Worm (Caenorhabditis elegans) whole organism, late embryonic: ENCODE results near the gene icl-1.

Experiments used
- F13H6.1 ChIP-seq: sonication (generic microtip); optimal IDR thresholded peaks from 2 replicates; lab custom pipeline; 2016; ENCODE audit warnings: missing genetic modification characterization, missing compliant biosample characterization
- K02D7.2 ChIP-seq: sonication (generic microtip); optimal IDR thresholded peaks from 2 replicates; lab custom pipeline; 2017; ENCODE audit warnings: mild to moderate bottlenecking, missing genetic modification characterization, missing compliant biosample characterization
- K09A11.1 ChIP-seq: sonication (generic microtip); optimal IDR thresholded peaks from 2 replicates; lab custom pipeline; 2017; ENCODE audit warnings: antibody characterized with exemption, mild to moderate bottlenecking, missing genetic modification characterization, missing compliant biosample characterization; ENCODE audit not compliant: insufficient read depth
- T23F11.4 ChIP-seq: fragments of 200-800 bp; sonication (Bioruptor generic); optimal IDR thresholded peaks from 2 replicates; lab custom pipeline; 2018; ENCODE audit warnings: mild to moderate bottlenecking, missing genetic modification characterization, missing compliant biosample characterization
- ceh-19 ChIP-seq: fragments of 200-800 bp; sonication (Bioruptor generic); optimal IDR thresholded peaks from 2 replicates; lab custom pipeline; 2018; ENCODE audit warnings: mild to moderate bottlenecking, missing genetic modification characterization, missing compliant biosample characterization
- ceh-2 ChIP-seq: sonication (generic microtip); optimal IDR thresholded peaks from 2 replicates; lab custom pipeline; 2016; ENCODE audit warnings: missing genotype, missing genetic modification characterization, missing compliant biosample characterization
- ceh-31 ChIP-seq: sonication (generic microtip); optimal IDR thresholded peaks from 2 replicates; lab custom pipeline; 2016; ENCODE audit warnings: missing genetic modification characterization, missing compliant biosample characterization
- ceh-48 ChIP-seq: sonication (generic microtip); optimal IDR thresholded peaks from 2 replicates; lab custom pipeline; 2016; ENCODE audit warnings: missing genetic modification characterization, inconsistent platforms, missing compliant biosample characterization
- ceh-6 ChIP-seq: fragments of 200-800 bp; sonication (Bioruptor generic); optimal IDR thresholded peaks from 2 replicates; lab custom pipeline; 2018; ENCODE audit warnings: mild to moderate bottlenecking, missing genetic modification characterization, missing compliant biosample characterization
- ceh-9 ChIP-seq: sonication (generic microtip); optimal IDR thresholded peaks from 2 replicates; lab custom pipeline; 2016; ENCODE audit warnings: mild to moderate bottlenecking, missing genetic modification characterization, inconsistent platforms, missing compliant biosample characterization
- che-1 ChIP-seq: sonication (generic microtip); optimal IDR thresholded peaks from 2 replicates; lab custom pipeline; 2016; ENCODE audit warnings: mild to moderate bottlenecking, missing genetic modification characterization, missing compliant biosample characterization
- elt-4 ChIP-seq: sonication (generic microtip); optimal IDR thresholded peaks from 2 replicates; lab custom pipeline; 2016; ENCODE audit warnings: missing genetic modification characterization, missing compliant biosample characterization
- eyg-1 ChIP-seq: sonication (generic microtip); optimal IDR thresholded peaks from 2 replicates; lab custom pipeline; 2016; ENCODE audit warnings: missing genotype, missing genetic modification characterization, missing compliant biosample characterization
- fax-1 ChIP-seq: sonication (generic microtip); optimal IDR thresholded peaks from 2 replicates; lab custom pipeline; 2016; ENCODE audit warnings: missing genotype, missing genetic modification characterization, missing compliant biosample characterization
- fkh-10 ChIP-seq: fragments of 150-350 bp; optimal IDR thresholded peaks from 2 replicates; lab custom pipeline; 2014; ENCODE audit warnings: missing biosample characterization, missing genetic modification reagents, missing genetic modification characterization
- gmeb-2 ChIP-seq: sonication (generic microtip); optimal IDR thresholded peaks from 2 replicates; lab custom pipeline; 2016; ENCODE audit warnings: missing genetic modification characterization, inconsistent platforms, missing compliant biosample characterization
- hlh-13 ChIP-seq: fragments of 200-800 bp; sonication (Bioruptor generic); optimal IDR thresholded peaks from 2 replicates; lab custom pipeline; 2018; ENCODE audit warnings: mild to moderate bottlenecking, missing genetic modification characterization, missing compliant biosample characterization
- hlh-6 ChIP-seq: sonication (generic microtip); optimal IDR thresholded peaks from 2 replicates; lab custom pipeline; 2016; ENCODE audit warnings: missing genotype, missing genetic modification characterization, missing compliant biosample characterization
- hlh-8 ChIP-seq: sonication (generic microtip); optimal IDR thresholded peaks from 2 replicates; lab custom pipeline; 2016; ENCODE audit warnings: missing genotype, missing genetic modification characterization, missing compliant biosample characterization
- lin-11 ChIP-seq: fragments of 200-800 bp; sonication (Bioruptor generic); optimal IDR thresholded peaks from 2 replicates; lab custom pipeline; 2018; ENCODE audit warnings: mild to moderate bottlenecking, missing genetic modification characterization, missing compliant biosample characterization
- mec-3 ChIP-seq: sonication (generic microtip); optimal IDR thresholded peaks from 2 replicates; lab custom pipeline; 2016; ENCODE audit warnings: borderline replicate concordance, missing genetic modification characterization, missing compliant biosample characterization
- nfya-1 ChIP-seq: sonication (generic microtip); optimal IDR thresholded peaks from 2 replicates; lab custom pipeline; 2017; ENCODE audit warnings: missing genetic modification characterization, mild to moderate bottlenecking, missing compliant biosample characterization, antibody characterized with exemption, moderate library complexity
- nhr-232 ChIP-seq: sonication (generic microtip); optimal IDR thresholded peaks from 2 replicates; lab custom pipeline; 2016; ENCODE audit warnings: missing genetic modification characterization, missing compliant biosample characterization
- pag-3 ChIP-seq: sonication (generic microtip); optimal IDR thresholded peaks from 2 replicates; lab custom pipeline; 2016; ENCODE audit warnings: missing compliant biosample characterization, missing genetic modification characterization, borderline replicate concordance
- pax-1 ChIP-seq: fragments of 150-350 bp; optimal IDR thresholded peaks from 2 replicates; lab custom pipeline; 2014; ENCODE audit warnings: missing biosample characterization, missing genetic modification characterization
- pqm-1 ChIP-seq: sonication (generic microtip); optimal IDR thresholded peaks from 2 replicates; lab custom pipeline; 2016; ENCODE audit warnings: missing genetic modification characterization, missing compliant biosample characterization
- pros-1 ChIP-seq: fragments of 150-350 bp; optimal IDR thresholded peaks from 2 replicates; lab custom pipeline; 2014; ENCODE audit warnings: missing biosample characterization, missing genetic modification reagents, missing genetic modification characterization
- ref-2 ChIP-seq: sonication (generic microtip); optimal IDR thresholded peaks from 2 replicates; lab custom pipeline; 2016; ENCODE audit warnings: missing genetic modification characterization, missing compliant biosample characterization
- sox-2 ChIP-seq: fragments of 200-800 bp; sonication (Bioruptor generic); IDR thresholded peaks from 2 replicates; pipeline ENCODE4 v1.3.6; 2022; ENCODE audit warnings: missing genetic modification reagents, missing genetic modification characterization, missing compliant biosample characterization
- sox-4 ChIP-seq: sonication (generic microtip); optimal IDR thresholded peaks from 2 replicates; lab custom pipeline; 2017; ENCODE audit warnings: mild to moderate bottlenecking, missing genetic modification characterization, inconsistent platforms, missing compliant biosample characterization
- ttx-3 ChIP-seq: sonication (generic microtip); optimal IDR thresholded peaks from 2 replicates; lab custom pipeline; 2016; ENCODE audit warnings: missing genetic modification reagents, missing genetic modification characterization, missing compliant biosample characterization
- unc-3 ChIP-seq, 2 experiments: fragments of 200-800 bp in 1 of 2; sonication (Bioruptor generic) in 1 of 2; sonication (generic microtip) in 1 of 2; conservative IDR thresholded peaks in 1 of 2; optimal IDR thresholded peaks in 1 of 2; 2 replicates each; pipeline versions ENCODE4 v1.3.6 to Lab custom; 2016 to 2022; ENCODE audit warnings: missing compliant biosample characterization in 2 of 2, missing genetic modification characterization in 2 of 2, missing genetic modification reagents in 1 of 2
- unc-86 ChIP-seq: sonication (generic microtip); optimal IDR thresholded peaks from 2 replicates; lab custom pipeline; 2016; ENCODE audit warnings: missing genetic modification characterization, missing compliant biosample characterization
- ztf-16 ChIP-seq: sonication (generic microtip); optimal IDR thresholded peaks from 2 replicates; lab custom pipeline; 2017; ENCODE audit warnings: missing genetic modification characterization, missing compliant biosample characterization

icl-1 gene

ce11 chrV:708808-709207 lies 19.0 kb downstream of the icl-1 start, which contains the start of gene srbc-39:
Gene srbc-39, plus strand, starts transcription at chrV:709108.
- TF ChIP-seq pag-3 (tag; lab: Kevin White, UChicago) (no peak), gmeb-2 (tag; lab: Kevin White, UChicago) (no peak), pros-1 (no peak), ceh-31 (tag; lab: Kevin White, UChicago) (no peak), ztf-16 (no peak), ceh-48 (tag; lab: Kevin White, UChicago) (no peak), mec-3 (no peak), elt-4 (tag; lab: Kevin White, UChicago) (no peak), che-1 (tag; lab: Kevin White, UChicago) (no peak), fax-1 (tag; lab: Kevin White, UChicago) (no peak)

- TF ChIP-seq ceh-31 (tag; lab: Kevin White, UChicago): no peak
- no peak for TF ChIP-seq sox-2
- TF ChIP-seq unc-3 (GFP tag; conservative IDR thresholded peaks at IDR 0.05; lab: Robert Waterston, UW): no peak
- no peak for TF ChIP-seq unc-3 (tag; optimal IDR thresholded peaks at IDR 0.05; lab: Kevin White, UChicago)
- no peak for TF ChIP-seq ceh-2 (tag; lab: Kevin White, UChicago)
- TF ChIP-seq ttx-3 (tag; lab: Kevin White, UChicago): no peak
- no peak for TF ChIP-seq unc-86 (tag; lab: Kevin White, UChicago)
- TF ChIP-seq ceh-9 (tag; lab: Kevin White, UChicago): no peak
- TF ChIP-seq K09A11.1: no peak
- TF ChIP-seq fax-1 (tag; lab: Kevin White, UChicago): no peak
- no peak for TF ChIP-seq K02D7.2 (tag; lab: Kevin White, UChicago)
- TF ChIP-seq nfya-1 (tag; lab: Kevin White, UChicago): no peak
- TF ChIP-seq eyg-1 (tag; lab: Kevin White, UChicago): no peak
Measured at ce11 chrV:706918-707317, 20.9 kb downstream of the icl-1 start, which contains the start of gene srbc-38. Gene srbc-38, plus strand, starts transcription at chrV:707218.

ce11 chrV:702260-702659 lies 25.5 kb downstream of the icl-1 start, which contains the start of gene srbc-37:
Gene srbc-37, plus strand, starts transcription at chrV:702560.
- TF ChIP-seq ttx-3 (tag; lab: Kevin White, UChicago) (no peak), nhr-232 (tag; lab: Kevin White, UChicago) (no peak), ceh-6 (GFP tag; lab: Kevin White, UChicago) (no peak), hlh-13 (no peak), pax-1 (tag; lab: Kevin White, UChicago) (no peak), F13H6.1 (no peak), ceh-31 (tag; lab: Kevin White, UChicago) (no peak), ceh-19 (GFP tag; lab: Kevin White, UChicago) (no peak), pqm-1 (no peak), hlh-8 (no peak), sox-4 (tag; lab: Kevin White, UChicago) (no peak), fkh-10 (no peak), lin-11 (tag; lab: Kevin White, UChicago) (no peak)
- TF ChIP-seq, all 69 proteins: peak for 0

ce11 chrV:699489-700129 lies 28.2 kb downstream of the icl-1 start, which contains the start of the genes ugt-29 and srx-5:
Gene ugt-29, minus strand, starts transcription at chrV:699589.
Gene srx-5, plus strand, starts transcription at chrV:700079.
- TF ChIP-seq K09A11.1: no peak
- TF ChIP-seq ref-2 (tag; lab: Kevin White, UChicago): no peak
- TF ChIP-seq hlh-6 (tag; lab: Kevin White, UChicago): no peak
- TF ChIP-seq F13H6.1: no peak
- TF ChIP-seq, all 69 proteins: peak for 0

- no peak for TF ChIP-seq F13H6.1
- TF ChIP-seq che-1 (tag; lab: Kevin White, UChicago): no peak
- TF ChIP-seq T23F11.4 (GFP tag; lab: Kevin White, UChicago): no peak
- TF ChIP-seq, all 69 proteins: peak for 0
Measured at ce11 chrV:699051-699450, 28.8 kb downstream of the icl-1 start.
